Fruit fly (Drosophila melanogaster): ENCODE data around the gene Glut4EF.

The Glut4EF gene

DNA sequence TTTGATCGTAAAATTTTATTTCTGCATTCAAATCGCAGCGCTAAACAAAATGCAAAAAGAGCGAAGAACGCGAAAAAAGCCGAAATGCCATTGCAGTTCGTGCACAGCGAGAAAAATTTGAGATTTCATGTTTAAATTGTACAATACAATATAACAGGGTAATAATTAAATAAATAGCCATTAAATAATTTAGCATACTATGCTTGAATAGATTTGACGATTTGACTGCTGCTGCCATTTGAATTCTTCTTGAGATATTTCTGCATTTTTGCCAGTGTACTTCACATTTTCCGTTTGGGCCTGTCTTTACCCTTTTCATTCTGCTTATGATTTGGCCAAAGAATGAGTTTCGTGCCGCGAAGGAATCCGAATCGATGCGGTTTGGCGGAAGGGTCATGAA lies 60.4 kb downstream of the Glut4EF start:
- TF ChIP-seq CG8632 (GFP tag; optimal IDR thresholded peaks at IDR 0.05) (no peak), CG16779 (tag; optimal IDR thresholded peaks at IDR 0.05) (peak; percentile 7), CG11762 (GFP tag; optimal IDR thresholded peaks at IDR 0.05; ENCODE audit: insufficient read depth) (peak; percentile 60), CG6163 (GFP tag; IDR thresholded peaks at IDR 0.05) (peak; percentile 73), Hr4 (GFP tag; optimal IDR thresholded peaks at IDR 0.05) (peak; percentile 69), Eip75B (GFP tag; optimal IDR thresholded peaks at IDR 0.05) (peak; percentile 65), CG10669 (GFP tag; optimal IDR thresholded peaks at IDR 0.05) (peak; percentile 18), Sox102F (GFP tag; optimal IDR thresholded peaks at IDR 0.05) (peak; percentile 54), ss (GFP tag; optimal IDR thresholded peaks at IDR 0.05) (no peak), Lpt (GFP tag; optimal IDR thresholded peaks at IDR 0.05) (peak; percentile 62), CG1621 (tag; optimal IDR thresholded peaks at IDR 0.05) (no peak), lz (GFP tag; optimal IDR thresholded peaks at IDR 0.05) (peak; percentile 69), Blimp-1 (GFP tag; optimal IDR thresholded peaks at IDR 0.05) (no peak), OdsH (GFP tag; optimal IDR thresholded peaks at IDR 0.05) (peak; percentile 60), CG6808 (GFP tag; optimal IDR thresholded peaks at IDR 0.05) (no peak), dac (GFP tag; optimal IDR thresholded peaks at IDR 0.05) (peak; percentile 30), fd85E (GFP tag; optimal IDR thresholded peaks at IDR 0.05) (no peak), CG6276 (GFP tag; optimal IDR thresholded peaks at IDR 0.05) (peak; percentile 44), CG4318 (GFP tag; optimal IDR thresholded peaks at IDR 0.05) (peak; percentile 44), pdm3 (GFP tag; optimal IDR thresholded peaks at IDR 0.05) (peak; percentile 66), CG6854 (GFP tag; optimal IDR thresholded peaks at IDR 0.05) (no peak), CG11294 (GFP tag; IDR thresholded peaks at IDR 0.05) (peak; percentile 70), cyc (GFP tag; optimal IDR thresholded peaks at IDR 0.05) (peak; percentile 76), esn (GFP tag; optimal IDR thresholded peaks at IDR 0.05) (peak; percentile 73), dsx (GFP tag; optimal IDR thresholded peaks at IDR 0.05; ENCODE audit: poor library complexity, severe bottlenecking) (no peak), fd59A (GFP tag; optimal IDR thresholded peaks at IDR 0.05) (no peak), Hr39 (GFP tag; optimal IDR thresholded peaks at IDR 0.05) (peak; percentile 66), salr (GFP tag; optimal IDR thresholded peaks at IDR 0.05) (peak in 1 of 2 experiments; percentile 15), CG32006 (GFP tag; optimal IDR thresholded peaks at IDR 0.05) (peak; percentile 62), Hr38 (GFP tag; optimal IDR thresholded peaks at IDR 0.05) (no peak), net (GFP tag; optimal IDR thresholded peaks at IDR 0.05) (peak; percentile 17), eg (GFP tag; IDR thresholded peaks at IDR 0.05) (peak; percentile 87), CG3919 (GFP tag; optimal IDR thresholded peaks at IDR 0.05) (peak; percentile 80), CG11902 (GFP tag; optimal IDR thresholded peaks at IDR 0.05) (peak; percentile 65), CG34406 (GFP tag; optimal IDR thresholded peaks at IDR 0.05) (peak; percentile 46), vri (GFP tag; optimal IDR thresholded peaks at IDR 0.05) (peak; percentile 7), Gug (GFP tag; IDR thresholded peaks at IDR 0.05) (peak; percentile 62), Sox14 (GFP tag; optimal IDR thresholded peaks at IDR 0.05) (peak; percentile 39), CG3032 (tag; optimal IDR thresholded peaks at IDR 0.05) (peak; percentile 13), fkh (GFP tag; optimal IDR thresholded peaks at IDR 0.05) (no peak), Eip78C (GFP tag) (peak; percentile 87), Eip93F (GFP tag; optimal IDR thresholded peaks at IDR 0.05) (no peak), Smox (GFP tag; optimal IDR thresholded peaks at IDR 0.05) (peak; percentile 56), Met (GFP tag; optimal IDR thresholded peaks at IDR 0.05) (peak; percentile 61), CG8319 (GFP tag; optimal IDR thresholded peaks at IDR 0.05) (peak; percentile 24), topi (GFP tag; optimal IDR thresholded peaks at IDR 0.05) (peak; percentile 67), acj6 (GFP tag; optimal IDR thresholded peaks at IDR 0.05) (peak; percentile 54), svp (GFP tag) (peak; percentile 76), CG7368 (GFP tag; optimal IDR thresholded peaks at IDR 0.05) (peak; percentile 37), Ets96B (tag; optimal IDR thresholded peaks at IDR 0.05) (no peak), CG6792 (GFP tag; optimal IDR thresholded peaks at IDR 0.05) (peak; percentile 57), CG10631 (GFP tag; optimal IDR thresholded peaks at IDR 0.05) (peak; percentile 58)

All from whole organism, prepupa.